Fruit fly (Drosophila melanogaster): ENCODE data around the gene Cyp4d2.

DNA sequence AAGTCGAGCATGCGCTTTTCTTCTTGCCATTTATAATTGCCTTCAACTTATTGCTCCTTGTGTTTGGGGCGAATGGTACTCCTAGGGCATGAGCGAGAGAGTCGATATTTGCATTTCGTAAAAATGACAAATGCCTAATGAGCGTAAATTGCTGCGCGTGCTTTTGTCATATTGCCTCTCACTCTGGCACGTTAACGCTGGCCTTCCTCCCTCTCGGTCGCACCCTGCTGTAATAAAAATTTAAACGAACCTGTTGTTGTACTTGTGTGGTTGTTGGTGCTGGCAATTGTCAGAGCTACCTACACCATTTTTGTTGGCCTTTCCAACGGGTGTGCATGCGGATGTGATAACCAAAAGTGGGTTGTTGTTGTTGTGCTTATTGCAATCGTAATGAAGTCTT lies 37.4 kb upstream of the Cyp4d2 start:
- no peak for TF ChIP-seq usp (GFP tag; optimal IDR thresholded peaks at IDR 0.05)
- no peak for TF ChIP-seq psq (optimal IDR thresholded peaks at IDR 0.05)
- peak in 1 of 2 experiments; percentile 24 for TF ChIP-seq EcR (GFP tag; optimal IDR thresholded peaks at IDR 0.05)
- TF ChIP-seq Dll (optimal IDR thresholded peaks at IDR 0.05): no peak

Data from whole organism.